Worm (Caenorhabditis elegans): ENCODE measurements around the gene bra-2.

ce11 chrIII:946250-946725 is 35.2 kb downstream of the bra-2 start, which contains the start of gene fbxa-60:
- TF ChIP-seq ama-1 (optimal IDR thresholded peaks at IDR 0.05) (no peak), daf-19 (GFP tag; conservative IDR thresholded peaks at IDR 0.05) (no peak), fkh-10 (GFP tag; optimal IDR thresholded peaks at IDR 0.05) (no peak), F26F4.8 (GFP tag; conservative IDR thresholded peaks at IDR 0.05) (no peak), unc-62 (GFP tag; optimal IDR thresholded peaks at IDR 0.05 in 1 of 2) (no peak), unc-62 (tag; optimal IDR thresholded peaks at IDR 0.05) (no peak), nhr-10 (tag; optimal IDR thresholded peaks at IDR 0.05) (no peak)
